Worm (Caenorhabditis elegans) whole organism, early embryonic: ENCODE data around the gene rpl-12.

ENCODE experiments used
- ama-1 ChIP-seq: fragments of 150-350 bp; optimal IDR thresholded peaks from 2 replicates; lab custom pipeline; 2014
- ceh-36 ChIP-seq: sonication (generic microtip); optimal IDR thresholded peaks from 2 replicates; lab custom pipeline; 2016; ENCODE audit warnings: missing genetic modification characterization, inconsistent platforms, missing compliant biosample characterization
- ets-7 ChIP-seq: sonication (generic microtip); optimal IDR thresholded peaks from 2 replicates; lab custom pipeline; 2016; ENCODE audit warnings: missing genotype, missing genetic modification characterization, missing compliant biosample characterization
- flt-1 ChIP-seq: fragments of 200-800 bp; sonication (Bioruptor generic); IDR thresholded peaks from 2 replicates; pipeline ENCODE4 v1.3.6; 2022; ENCODE audit warnings: missing genetic modification characterization, missing compliant biosample characterization
- hmbx-1 ChIP-seq: sonication (generic microtip); optimal IDR thresholded peaks from 2 replicates; lab custom pipeline; 2016; ENCODE audit warnings: mild to moderate bottlenecking, missing genetic modification characterization, missing compliant biosample characterization
- hmg-4 ChIP-seq: fragments of 200-800 bp; sonication (Bioruptor generic); optimal IDR thresholded peaks from 2 replicates; lab custom pipeline; 2018; ENCODE audit warnings: mild to moderate bottlenecking, missing genetic modification characterization, missing compliant biosample characterization
- pes-1 ChIP-seq: fragments of 200-800 bp; sonication (Bioruptor generic); IDR thresholded peaks from 2 replicates; pipeline ENCODE4 v1.3.6; 2022; ENCODE audit warnings: missing genetic modification reagents, missing genetic modification characterization, missing compliant biosample characterization
- scrt-1 ChIP-seq: fragments of 200-800 bp; sonication (Bioruptor generic); IDR thresholded peaks from 2 replicates; pipeline ENCODE4 v1.3.6; 2022; ENCODE audit warnings: missing genetic modification characterization, missing compliant biosample characterization
- tbx-11 ChIP-seq: fragments of 200-800 bp; sonication (Bioruptor generic); IDR thresholded peaks from 2 replicates; pipeline ENCODE4 v1.3.6; 2022; ENCODE audit warnings: missing genetic modification characterization, missing compliant biosample characterization
- tbx-37 ChIP-seq: fragments of 200-800 bp; sonication (Bioruptor generic); conservative IDR thresholded peaks from 2 replicates; pipeline ENCODE4 v1.3.6; 2022; ENCODE audit warnings: missing genetic modification reagents, missing genetic modification characterization, missing compliant biosample characterization
- tra-4 ChIP-seq: sonication (generic microtip); optimal IDR thresholded peaks from 2 replicates; lab custom pipeline; 2017; ENCODE audit warnings: missing genetic modification characterization, missing compliant biosample characterization

DNA sequence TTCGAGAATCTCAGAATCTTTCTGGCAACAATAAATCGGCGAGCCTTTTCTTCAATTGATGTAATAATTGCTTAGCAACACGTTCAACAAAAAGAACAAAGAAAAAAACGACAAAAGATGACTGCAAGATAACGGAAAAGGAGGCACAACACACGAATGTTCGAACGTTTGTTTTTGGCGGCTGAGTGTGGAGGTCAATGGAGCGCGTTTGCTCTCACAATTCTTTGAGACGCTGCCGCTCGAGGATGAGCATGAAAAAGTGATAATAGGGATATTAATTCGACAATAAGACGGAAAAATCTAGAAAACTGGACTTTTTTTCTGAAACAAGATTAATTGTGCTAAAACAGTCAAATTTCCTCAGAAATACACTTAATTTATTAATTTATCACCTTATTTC, 34.6 kb downstream of the rpl-12 start:
- no peak for TF ChIP-seq scrt-1 (GFP tag; lab: Robert Waterston, UW)
- TF ChIP-seq ceh-36 (tag; lab: Kevin White, UChicago) = no peak
- no peak for TF ChIP-seq flt-1 (GFP tag; lab: Robert Waterston, UW)
- no peak for TF ChIP-seq tra-4
- TF ChIP-seq pes-1 (GFP tag; lab: Robert Waterston, UW) = no peak
- no peak for TF ChIP-seq tbx-11 (GFP tag; lab: Robert Waterston, UW)
- TF ChIP-seq ama-1 (lab: Kevin White, UChicago) = no peak
- TF ChIP-seq hmg-4 = peak; percentile 15
- TF ChIP-seq hmbx-1 = no peak
- TF ChIP-seq ets-7 = no peak
- TF ChIP-seq tbx-37 (GFP tag; lab: Robert Waterston, UW) = no peak
